Worm (Caenorhabditis elegans): Measurements from ENCODE around the gene sra-31.

DNA sequence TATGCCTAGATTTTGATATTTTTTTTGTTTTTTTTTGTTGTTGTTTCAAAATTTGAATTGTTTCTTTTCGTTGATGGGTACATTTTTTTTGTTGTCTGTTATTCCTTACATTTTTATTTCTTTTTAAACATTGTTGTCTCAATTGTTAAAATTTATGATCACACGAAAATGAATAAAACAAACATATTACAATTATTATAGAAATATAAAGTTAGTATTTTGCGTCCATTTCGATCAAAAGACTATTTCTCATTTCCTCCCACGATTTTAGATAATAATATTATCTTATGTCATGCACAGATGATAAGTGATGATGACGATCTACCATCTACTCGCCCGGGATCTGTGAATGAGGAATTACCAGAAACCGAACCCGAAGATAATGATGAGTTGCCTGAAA is 23.6 kb downstream of the sra-31 start, which contains the start of gene wrn-1:
- TF ChIP-seq him-1 (tag; optimal IDR thresholded peaks at IDR 0.05), result no peak
- no peak for TF ChIP-seq dao-5 (tag; optimal IDR thresholded peaks at IDR 0.05)
